6 worm cellular contexts compared by ENCODE assay signal in the genomic region with DNA sequence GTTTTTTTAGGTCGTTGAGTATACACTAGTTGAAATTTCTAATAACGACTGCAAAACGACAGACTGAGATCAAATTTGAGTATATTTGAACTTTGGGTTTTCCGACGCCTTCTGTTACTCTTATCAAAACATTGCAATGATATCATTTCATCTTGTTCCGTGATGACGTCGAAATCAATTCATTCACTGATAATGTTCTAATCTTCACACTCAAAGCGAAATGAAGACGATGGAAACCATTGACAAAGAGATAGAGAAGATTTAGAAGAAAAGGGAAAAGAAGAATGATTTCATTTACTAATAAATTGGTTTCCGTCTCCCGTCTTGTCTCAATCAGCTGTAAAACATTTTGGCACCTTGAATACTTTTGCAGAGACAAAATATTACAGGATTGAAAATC.
TF ChIP-seq lines count a peak whose summit lies in the region.

No protein-coding gene starts in this region.

TF ChIP-seq in whole organism, L1 larva, 84 proteins besides CTCF, POLR2A, EP300 and RAD21 (continues in another document):
- no peak for TF ChIP-seq fos-1 (tag; optimal IDR thresholded peaks at IDR 0.05; lab: Kevin White, UChicago)
- TF ChIP-seq rnt-1 (tag; optimal IDR thresholded peaks at IDR 0.05; lab: Kevin White, UChicago): no peak
- peak; percentile 85 for TF ChIP-seq nhr-85 (tag; lab: Kevin White, UChicago)
- TF ChIP-seq C16A3.4 (tag; optimal IDR thresholded peaks at IDR 0.05; lab: Kevin White, UChicago): no peak
- peak; percentile 29 for TF ChIP-seq nhr-20 (tag; optimal IDR thresholded peaks at IDR 0.05; lab: Kevin White, UChicago)
- TF ChIP-seq tbx-2 (tag; optimal IDR thresholded peaks at IDR 0.05; lab: Kevin White, UChicago): no peak
- TF ChIP-seq dsc-1 (tag; optimal IDR thresholded peaks at IDR 0.05; lab: Kevin White, UChicago): peak; percentile 56
- TF ChIP-seq ama-1 (optimal IDR thresholded peaks at IDR 0.05; lab: Kevin White, UChicago): no peak
- no peak for TF ChIP-seq egl-13 (tag; optimal IDR thresholded peaks at IDR 0.05; lab: Kevin White, UChicago)
- no peak for TF ChIP-seq nhr-77 (tag; optimal IDR thresholded peaks at IDR 0.05; lab: Kevin White, UChicago)
- no peak for TF ChIP-seq skn-1 (tag; optimal IDR thresholded peaks at IDR 0.05; lab: Kevin White, UChicago)
- TF ChIP-seq hlh-17 (GFP tag; optimal IDR thresholded peaks at IDR 0.05; lab: Kevin White, UChicago; ENCODE audit: borderline replicate concordance): no peak
- no peak for TF ChIP-seq snu-23 (GFP tag; optimal IDR thresholded peaks at IDR 0.05; lab: Kevin White, UChicago)
- TF ChIP-seq hpl-2 (GFP tag; optimal IDR thresholded peaks at IDR 0.05; lab: Kevin White, UChicago): no peak
- no peak for TF ChIP-seq Y116A8C.19 (tag; optimal IDR thresholded peaks at IDR 0.05; lab: Kevin White, UChicago; ENCODE audit: borderline replicate concordance)

TF ChIP-seq in whole organism, L2 larva, 48 proteins besides CTCF, POLR2A, EP300 and RAD21 (continues in another document):
- no peak for TF ChIP-seq aly-2 (tag; optimal IDR thresholded peaks at IDR 0.05; lab: Kevin White, UChicago)
- peak; percentile 71 for TF ChIP-seq blmp-1 (tag; optimal IDR thresholded peaks at IDR 0.05; lab: Kevin White, UChicago; ENCODE audit: insufficient read depth)
- no peak for TF ChIP-seq unc-39 (tag; optimal IDR thresholded peaks at IDR 0.05; lab: Kevin White, UChicago)
- no peak for TF ChIP-seq nhr-25 (tag; optimal IDR thresholded peaks at IDR 0.05; lab: Kevin White, UChicago)
- TF ChIP-seq sma-3 (GFP tag; optimal IDR thresholded peaks at IDR 0.05; lab: Kevin White, UChicago): peak; percentile 14
- no peak for TF ChIP-seq nhr-11 (tag; optimal IDR thresholded peaks at IDR 0.05; lab: Kevin White, UChicago)
- TF ChIP-seq zag-1 (tag; optimal IDR thresholded peaks at IDR 0.05; lab: Kevin White, UChicago): no peak
- TF ChIP-seq nhr-21 (tag; optimal IDR thresholded peaks at IDR 0.05; lab: Kevin White, UChicago): peak; percentile 48
- no peak for TF ChIP-seq unc-62 (GFP tag; optimal IDR thresholded peaks at IDR 0.05; lab: Kevin White, UChicago)
- TF ChIP-seq sma-9 (GFP tag; optimal IDR thresholded peaks at IDR 0.05; lab: Kevin White, UChicago): peak; percentile 85
- TF ChIP-seq sma-9 (tag; optimal IDR thresholded peaks at IDR 0.05; lab: Kevin White, UChicago): no peak
- no peak for TF ChIP-seq F13H6.1 (tag; optimal IDR thresholded peaks at IDR 0.05; lab: Kevin White, UChicago)
- no peak for TF ChIP-seq nhr-6 (tag; optimal IDR thresholded peaks at IDR 0.05; lab: Kevin White, UChicago)
- TF ChIP-seq ama-1 (optimal IDR thresholded peaks at IDR 0.05; lab: Kevin White, UChicago): no peak
- peak; percentile 30 for TF ChIP-seq fos-1 (tag; optimal IDR thresholded peaks at IDR 0.05; lab: Kevin White, UChicago)

TF ChIP-seq in whole organism, L3 larva, 47 proteins besides CTCF, POLR2A, EP300 and RAD21:
- TF ChIP-seq elt-3 (tag; optimal IDR thresholded peaks at IDR 0.05; lab: Kevin White, UChicago) (peak; percentile 36 to 82 (median 53)), nhr-43 (tag; optimal IDR thresholded peaks at IDR 0.05; lab: Kevin White, UChicago; ENCODE audit: poor library complexity, severe bottlenecking) (peak; percentile 48), ceh-28 (tag; optimal IDR thresholded peaks at IDR 0.05; lab: Kevin White, UChicago) (peak; percentile 40), nhr-25 (tag; optimal IDR thresholded peaks at IDR 0.05; lab: Kevin White, UChicago) (peak; percentile 26), nhr-23 (tag; optimal IDR thresholded peaks at IDR 0.05; lab: Kevin White, UChicago) (peak; percentile 62), egl-27 (tag; optimal IDR thresholded peaks at IDR 0.05; lab: Kevin White, UChicago) (peak; percentile 39), fos-1 (tag; optimal IDR thresholded peaks at IDR 0.05; lab: Kevin White, UChicago) (no peak), ZK546.5 (tag; optimal IDR thresholded peaks at IDR 0.05; lab: Kevin White, UChicago) (no peak)

TF ChIP-seq in whole organism, L4 larva, 104 proteins besides CTCF, POLR2A, EP300 and RAD21:
- TF ChIP-seq unc-62 (GFP tag; optimal IDR thresholded peaks at IDR 0.05 in 1 of 2; lab: Kevin White, UChicago): peak in 1 of 2 experiments; percentile 80
- TF ChIP-seq unc-62 (tag; optimal IDR thresholded peaks at IDR 0.05; lab: Kevin White, UChicago): no peak
- TF ChIP-seq mdl-1 (tag; optimal IDR thresholded peaks at IDR 0.05; lab: Kevin White, UChicago): peak in 1 of 2 experiments; percentile 24
- TF ChIP-seq nhr-28 (tag; optimal IDR thresholded peaks at IDR 0.05; lab: Kevin White, UChicago): peak; percentile 52
- TF ChIP-seq snpc-1.2 (GFP tag; IDR thresholded peaks at IDR 0.05; lab: Robert Waterston, UW): no peak

TF ChIP-seq in whole organism, mixed stage, embryonic, 35 proteins besides CTCF, POLR2A, EP300 and RAD21:
- TF ChIP-seq elt-3 (tag; optimal IDR thresholded peaks at IDR 0.05; lab: Kevin White, UChicago) (peak; percentile 78), mep-1 (tag; optimal IDR thresholded peaks at IDR 0.05; lab: Kevin White, UChicago) (no peak)

TF ChIP-seq in whole organism, young adult, 124 proteins besides CTCF, POLR2A, EP300 and RAD21:
- TF ChIP-seq sptf-2 (GFP tag; optimal IDR thresholded peaks at IDR 0.05; lab: Kevin White, UChicago): no peak
- TF ChIP-seq somi-1 (GFP tag; optimal IDR thresholded peaks at IDR 0.05; lab: Kevin White, UChicago): peak; percentile 15
- TF ChIP-seq F39B2.1 (GFP tag; IDR thresholded peaks at IDR 0.05; lab: Robert Waterston, UW): no peak
TF ChIP-seq in whole organism, young adult: peak in this region for 1.
